Fruit fly (Drosophila melanogaster) whole organism, embryonic: Measurements from ENCODE around the gene CG46439.

ENCODE experiments used
- Abd-B ChIP-seq: fragments of 200-800 bp; sonication (Bioruptor generic); optimal IDR thresholded peaks from 2 replicates; lab custom pipeline; 2018; ENCODE audit warnings: missing biosample characterization, mild to moderate bottlenecking, missing genetic modification characterization, moderate library complexity
- B-H1 ChIP-seq: fragments of 200-800 bp; sonication (Bioruptor generic); IDR thresholded peaks from 3 replicates; pipeline ENCODE4 v1.3.6; 2022; ENCODE audit warnings: missing biosample characterization, missing genetic modification characterization
- B-H2 ChIP-seq: fragments of 200-800 bp; sonication (Bioruptor generic); optimal IDR thresholded peaks from 2 replicates; lab custom pipeline; 2018; ENCODE audit warnings: missing biosample characterization, mild to moderate bottlenecking, missing genetic modification characterization
- CG10274 ChIP-seq: fragments of 200-800 bp; sonication (Bioruptor generic); optimal IDR thresholded peaks from 3 replicates; lab custom pipeline; 2017; ENCODE audit warnings: missing biosample characterization, mild to moderate bottlenecking, missing genetic modification characterization
- CG14860 ChIP-seq: fragments of 200-800 bp; sonication (Bioruptor generic); IDR thresholded peaks from 3 replicates; pipeline ENCODE4 v1.3.6; 2022; ENCODE audit warnings: missing biosample characterization, missing genetic modification characterization; ENCODE audit not compliant: partially characterized antibody
- CG16813 ChIP-seq: fragments of 200-800 bp; sonication (Bioruptor generic); IDR thresholded peaks from 3 replicates; pipeline ENCODE4 v1.3.6; 2022; ENCODE audit warnings: missing biosample characterization, missing genetic modification characterization; ENCODE audit not compliant: partially characterized antibody
- CG16863 ChIP-seq: fragments of 200-800 bp; sonication (Bioruptor generic); optimal IDR thresholded peaks from 3 replicates; lab custom pipeline; 2016; ENCODE audit warnings: missing biosample characterization, missing genetic modification characterization
- CG34224 ChIP-seq: fragments of 200-800 bp; sonication (Bioruptor generic); IDR thresholded peaks from 3 replicates; pipeline ENCODE4 v1.3.6; 2022; ENCODE audit warnings: missing biosample characterization, missing genetic modification characterization; ENCODE audit not compliant: partially characterized antibody
- CG34422 ChIP-seq: fragments of 200-800 bp; sonication (Bioruptor generic); IDR thresholded peaks from 3 replicates; pipeline ENCODE4 v1.3.6; 2022; ENCODE audit warnings: missing biosample characterization, missing genetic modification characterization
- CG4282 ChIP-seq: fragments of 200-800 bp; sonication (Bioruptor generic); optimal IDR thresholded peaks from 2 replicates; lab custom pipeline; 2016; ENCODE audit warnings: missing biosample characterization, missing genetic modification characterization
- CG4328 ChIP-seq: fragments of 200-800 bp; sonication (Bioruptor generic); optimal IDR thresholded peaks from 3 replicates; lab custom pipeline; 2017; ENCODE audit warnings: missing biosample characterization, missing genetic modification reagents, missing genetic modification characterization
- CG5245 ChIP-seq: fragments of 200-800 bp; sonication (Bioruptor generic); optimal IDR thresholded peaks from 3 replicates; lab custom pipeline; 2016; ENCODE audit warnings: missing biosample characterization, missing genetic modification characterization
- CG6175 ChIP-seq: fragments of 200-800 bp; sonication (Bioruptor generic); IDR thresholded peaks from 3 replicates; pipeline ENCODE4 v1.3.6; 2022; ENCODE audit warnings: missing biosample characterization, missing genetic modification characterization
- CG6689 ChIP-seq: fragments of 200-800 bp; sonication (Bioruptor generic); IDR thresholded peaks from 2 replicates; pipeline ENCODE4 v1.3.6; 2022; ENCODE audit warnings: missing biosample characterization, missing genetic modification characterization
- CG6765 ChIP-seq: fragments of 200-800 bp; sonication (Bioruptor generic); optimal IDR thresholded peaks from 3 replicates; lab custom pipeline; 2017; ENCODE audit warnings: missing biosample characterization, mild to moderate bottlenecking, missing genetic modification characterization
- CG9609 ChIP-seq: fragments of 200-800 bp; sonication (Bioruptor generic); optimal IDR thresholded peaks from 3 replicates; lab custom pipeline; 2016; ENCODE audit warnings: missing biosample characterization, missing genetic modification characterization
- CTCF ChIP-seq: fragments of 200-800 bp; sonication (Bioruptor generic); optimal IDR thresholded peaks from 2 replicates; lab custom pipeline; 2017; ENCODE audit warnings: missing biosample characterization, mild to moderate bottlenecking, missing genetic modification characterization, moderate library complexity
- Dip2 ChIP-seq: fragments of 200-800 bp; sonication (Bioruptor generic); IDR thresholded peaks from 2 replicates; pipeline ENCODE4 v1.3.6; 2022; ENCODE audit warnings: missing biosample characterization, missing genetic modification characterization
- Dll ChIP-seq: fragments of 200-800 bp; sonication (Bioruptor generic); IDR thresholded peaks from 4 replicates; pipeline ENCODE4 v1.3.6; 2022; ENCODE audit warnings: missing biosample characterization, missing genetic modification characterization; ENCODE audit not compliant: partially characterized antibody
- Drgx ChIP-seq: fragments of 200-800 bp; sonication (Bioruptor generic); IDR thresholded peaks from 2 replicates; pipeline ENCODE4 v1.3.6; 2022; ENCODE audit warnings: missing biosample characterization, missing genetic modification characterization
- E2f1 ChIP-seq: fragments of 200-800 bp; sonication (Bioruptor generic); IDR thresholded peaks from 2 replicates; pipeline ENCODE4 v1.3.6; 2022; ENCODE audit warnings: missing biosample characterization, missing genetic modification characterization
- Ets65A ChIP-seq: fragments of 200-800 bp; sonication (Bioruptor generic); peaks from one replicate; lab custom pipeline; 2016; ENCODE audit warnings: missing biosample characterization, missing genetic modification characterization
- H2.0 ChIP-seq: fragments of 200-800 bp; sonication (Bioruptor generic); IDR thresholded peaks from 2 replicates; pipeline ENCODE4 v1.3.6; 2022; ENCODE audit warnings: missing biosample characterization, missing genetic modification characterization
- HLH4C ChIP-seq: fragments of 200-800 bp; sonication (Bioruptor generic); IDR thresholded peaks from 3 replicates; pipeline ENCODE4 v1.3.6; 2022; ENCODE audit warnings: missing biosample characterization, missing genetic modification characterization; ENCODE audit not compliant: partially characterized antibody
- Hr39 ChIP-seq: fragments of >200 bp; optimal IDR thresholded peaks from 2 replicates; lab custom pipeline; 2017
- Jarid2 ChIP-seq: fragments of 200-800 bp; sonication (Bioruptor generic); optimal IDR thresholded peaks from 3 replicates; lab custom pipeline; 2017; ENCODE audit warnings: mild to moderate bottlenecking, missing biosample characterization, missing genetic modification reagents, missing genetic modification characterization
- NC2β ChIP-seq: fragments of 200-800 bp; sonication (Bioruptor generic); optimal IDR thresholded peaks from 2 replicates; lab custom pipeline; 2016; ENCODE audit warnings: missing biosample characterization, missing genetic modification characterization
- NfI ChIP-seq: fragments of 200-800 bp; sonication (Bioruptor generic); optimal IDR thresholded peaks from 3 replicates; lab custom pipeline; 2018; ENCODE audit warnings: missing biosample characterization, mild to moderate bottlenecking, missing genetic modification characterization, moderate library complexity
- Scr ChIP-seq: fragments of 200-800 bp; sonication (Bioruptor generic); IDR thresholded peaks from 2 replicates; pipeline ENCODE4 v1.3.6; 2022; ENCODE audit warnings: missing biosample characterization, missing genetic modification characterization; ENCODE audit not compliant: partially characterized antibody
- Xbp1 ChIP-seq: fragments of 200-800 bp; sonication (Bioruptor generic); optimal IDR thresholded peaks from 3 replicates; lab custom pipeline; 2016; ENCODE audit warnings: missing biosample characterization, mild to moderate bottlenecking, missing genetic modification characterization
- YL-1 ChIP-seq: fragments of 200-800 bp; sonication (Bioruptor generic); optimal IDR thresholded peaks from 3 replicates; lab custom pipeline; 2017; ENCODE audit warnings: missing biosample characterization, mild to moderate bottlenecking, missing genetic modification characterization
- bbx ChIP-seq: fragments of 200-800 bp; sonication (Bioruptor generic); IDR thresholded peaks from 2 replicates; pipeline ENCODE4 v1.3.6; 2022; ENCODE audit warnings: missing biosample characterization, missing genetic modification characterization; ENCODE audit not compliant: partially characterized antibody
- caup ChIP-seq: fragments of 200-800 bp; sonication (Bioruptor generic); optimal IDR thresholded peaks from 3 replicates; lab custom pipeline; 2017; ENCODE audit warnings: missing biosample characterization, mild to moderate bottlenecking, missing genetic modification characterization, moderate library complexity; ENCODE audit not compliant: severe bottlenecking
- cg ChIP-seq: fragments of 200-800 bp; sonication (Bioruptor generic); optimal IDR thresholded peaks from 3 replicates; lab custom pipeline; 2019; ENCODE audit warnings: missing biosample characterization, mild to moderate bottlenecking, missing genetic modification characterization, moderate library complexity
- dimm ChIP-seq: fragments of 200-800 bp; sonication (Bioruptor generic); IDR thresholded peaks from 2 replicates; pipeline ENCODE4 v1.3.6; 2022; ENCODE audit warnings: missing biosample characterization, missing genetic modification characterization
- ham ChIP-seq: fragments of 200-800 bp; sonication (Bioruptor generic); IDR thresholded peaks from 2 replicates; pipeline ENCODE4 v1.3.6; 2022; ENCODE audit warnings: missing biosample characterization, missing genetic modification characterization
- hbn ChIP-seq: fragments of 200-800 bp; sonication (Bioruptor generic); IDR thresholded peaks from 2 replicates; pipeline ENCODE4 v1.3.6; 2022; ENCODE audit warnings: missing biosample characterization, missing genetic modification characterization; ENCODE audit not compliant: partially characterized antibody
- kay ChIP-seq: fragments of 200-800 bp; sonication (Bioruptor generic); optimal IDR thresholded peaks from 2 replicates; lab custom pipeline; 2016; ENCODE audit warnings: missing biosample characterization, missing genetic modification characterization
- lab ChIP-seq: fragments of 200-800 bp; sonication (Bioruptor generic); optimal IDR thresholded peaks from 3 replicates; lab custom pipeline; 2017; ENCODE audit warnings: missing biosample characterization, missing genetic modification characterization, mild to moderate bottlenecking, moderate library complexity, missing genetic modification reagents
- lov ChIP-seq, 2 experiments: fragments of 200-800 bp in 1 of 2; fragments of >200 bp in 1 of 2; sonication (Bioruptor generic) in 1 of 2; IDR thresholded peaks in 1 of 2; optimal IDR thresholded peaks in 1 of 2; 2 replicates in 1 of 2; 3 replicates in 1 of 2; pipeline versions ENCODE4 v1.3.6 to Lab custom; 2017 to 2022; ENCODE audit warnings: missing biosample characterization in 1 of 2, missing genetic modification characterization in 1 of 2
- phol ChIP-seq: fragments of 200-800 bp; sonication (Bioruptor generic); optimal IDR thresholded peaks from 3 replicates; lab custom pipeline; 2018; ENCODE audit warnings: missing biosample characterization, mild to moderate bottlenecking, missing genetic modification characterization, moderate library complexity
- ranshi ChIP-seq: fragments of 200-800 bp; sonication (Bioruptor generic); IDR thresholded peaks from 2 replicates; pipeline ENCODE4 v1.3.6; 2022; ENCODE audit warnings: missing biosample characterization, missing genetic modification characterization
- row ChIP-seq: fragments of 200-800 bp; sonication (Bioruptor generic); IDR thresholded peaks from 3 replicates; pipeline ENCODE4 v1.3.6; 2022; ENCODE audit warnings: missing biosample characterization, missing genetic modification characterization
- shn ChIP-seq: fragments of 200-800 bp; sonication (Bioruptor generic); optimal IDR thresholded peaks from 3 replicates; lab custom pipeline; 2016; ENCODE audit warnings: missing biosample characterization, missing genetic modification characterization
- slbo ChIP-seq: fragments of 200-800 bp; sonication (Bioruptor generic); IDR thresholded peaks from 2 replicates; pipeline ENCODE4 v1.3.6; 2022; ENCODE audit warnings: missing biosample characterization, missing genetic modification characterization
- stc ChIP-seq: fragments of 200-800 bp; sonication (Bioruptor generic); IDR thresholded peaks from 2 replicates; pipeline ENCODE4 v1.3.6; 2022; ENCODE audit warnings: missing biosample characterization, missing genetic modification characterization
- tin ChIP-seq: fragments of 200-800 bp; sonication (Bioruptor generic); optimal IDR thresholded peaks from 3 replicates; lab custom pipeline; 2016; ENCODE audit warnings: missing biosample characterization, missing genetic modification characterization
- trem ChIP-seq: fragments of 200-800 bp; optimal IDR thresholded peaks from 3 replicates; lab custom pipeline; 2019; ENCODE audit warnings: missing biosample characterization, mild to moderate bottlenecking, missing genetic modification characterization, moderate library complexity
- vfl ChIP-seq: fragments of 200-800 bp; sonication (Bioruptor generic); optimal IDR thresholded peaks from 2 replicates; lab custom pipeline; 2016; ENCODE audit warnings: missing biosample characterization, missing genetic modification characterization
- zfh1 ChIP-seq: fragments of 200-800 bp; sonication (Bioruptor generic); IDR thresholded peaks from 3 replicates; pipeline ENCODE4 v1.3.6; 2022; ENCODE audit warnings: missing biosample characterization, missing genetic modification characterization
- zfh2 ChIP-seq: fragments of 200-800 bp; sonication (Bioruptor generic); optimal IDR thresholded peaks from 2 replicates; lab custom pipeline; 2016; ENCODE audit warnings: missing biosample characterization, missing genetic modification characterization

The CG46439 gene

dm6 chr3L:11123088-11123487 is 27.0 kb upstream of the CG46439 start, which contains the start of the genes Ufd1 and NaPi-III (continued):
- 0 out of 2 replicates have a peak, but pooled peaks have one; percentile 5 for TF ChIP-seq H2.0 (GFP tag; lab: Robert Waterston, UW)
- TF ChIP-seq Hr39 = no peak
- peak; percentile 38 for TF ChIP-seq vfl (GFP tag; lab: Kevin White, UChicago)
- TF ChIP-seq trem (tag; lab: Kevin White, UChicago) = peak; percentile 86
- peak; percentile 45; the same call in 1 of the 2 replicates for TF ChIP-seq ranshi (GFP tag; lab: Robert Waterston, UW)
- peak; percentile 72 for TF ChIP-seq CG34224 (GFP tag; lab: Robert Waterston, UW)
- TF ChIP-seq CG16863 (GFP tag; lab: Kevin White, UChicago) = peak; percentile 8
- TF ChIP-seq CTCF (GFP tag; lab: Kevin White, UChicago) = peak; percentile 92
- TF ChIP-seq caup (GFP tag; lab: Kevin White, UChicago) = peak; percentile 38
- peak; percentile 30 for TF ChIP-seq shn
- TF ChIP-seq Scr (GFP tag; lab: Robert Waterston, UW) = peak; percentile 81
- TF ChIP-seq zfh1 (GFP tag; lab: Robert Waterston, UW) = peak; percentile 40; the same call in 2 of the 3 replicates
- no peak for TF ChIP-seq stc (GFP tag; lab: Robert Waterston, UW)
- TF ChIP-seq row (GFP tag; lab: Robert Waterston, UW) = peak; percentile 45; the same call in 2 of the 3 replicates
- no peak for TF ChIP-seq CG10274 (GFP tag; lab: Kevin White, UChicago)
- peak; percentile 42 for TF ChIP-seq Abd-B (GFP tag; lab: Kevin White, UChicago)
- peak; percentile 36 for TF ChIP-seq CG4282 (GFP tag; lab: Kevin White, UChicago)
- peak; percentile 64 for TF ChIP-seq B-H2
- TF ChIP-seq bbx (GFP tag; lab: Robert Waterston, UW) = peak; percentile 91
- TF ChIP-seq CG5245 = peak; percentile 17
- peak; percentile 60 for TF ChIP-seq NC2β (GFP tag; lab: Kevin White, UChicago)
- no peak for TF ChIP-seq CG6689 (GFP tag; lab: Robert Waterston, UW)
- no peak for TF ChIP-seq CG6765
- TF ChIP-seq B-H1 (GFP tag; lab: Robert Waterston, UW) = no peak
- TF ChIP-seq Dll = peak; percentile 85
- TF ChIP-seq dimm (GFP tag; lab: Robert Waterston, UW) = no peak
- TF ChIP-seq CG4328 (GFP tag; lab: Kevin White, UChicago) = no peak
- TF ChIP-seq slbo (GFP tag; lab: Robert Waterston, UW) = peak; percentile 76
- peak; percentile 66; the same call in 2 of the 3 replicates for TF ChIP-seq HLH4C (GFP tag; lab: Robert Waterston, UW)
- peak; percentile 30 for TF ChIP-seq lab (GFP tag; lab: Kevin White, UChicago)
- peak; percentile 14 for TF ChIP-seq NfI (GFP tag; lab: Kevin White, UChicago)
- TF ChIP-seq CG14860 = peak; percentile 64
- no peak for TF ChIP-seq lov (optimal IDR thresholded peaks at IDR 0.05; lab: Kevin White, UChicago)
- TF ChIP-seq lov (GFP tag; IDR thresholded peaks at IDR 0.05; lab: Robert Waterston, UW) = peak; percentile 49; the same call in 1 of the 3 replicates
- TF ChIP-seq Drgx (GFP tag; lab: Robert Waterston, UW) = peak; percentile 57
- TF ChIP-seq Ets65A (GFP tag; lab: Kevin White, UChicago) = peak; percentile 88
- TF ChIP-seq CG16813 (GFP tag; lab: Robert Waterston, UW) = peak; percentile 84
- peak; percentile 86 for TF ChIP-seq Dip2
- peak; percentile 59 for TF ChIP-seq phol (tag; lab: Kevin White, UChicago)
- no peak for TF ChIP-seq Jarid2 (GFP tag; lab: Kevin White, UChicago)
- peak; percentile 40 for TF ChIP-seq Xbp1
- TF ChIP-seq YL-1 = peak; percentile 79
- peak; percentile 46 for TF ChIP-seq zfh2 (GFP tag; lab: Kevin White, UChicago)
- no peak for TF ChIP-seq ham (GFP tag; lab: Robert Waterston, UW)
- TF ChIP-seq E2f1 (GFP tag; lab: Robert Waterston, UW) = peak; percentile 51; the same call in 1 of the 2 replicates
- TF ChIP-seq tin (GFP tag; lab: Kevin White, UChicago) = no peak
- peak; percentile 100 for TF ChIP-seq CG6175
- TF ChIP-seq CG34422 (GFP tag; lab: Robert Waterston, UW) = peak; percentile 69
- peak; percentile 15 for TF ChIP-seq kay (GFP tag; lab: Kevin White, UChicago)
- TF ChIP-seq CG9609 (GFP tag; lab: Kevin White, UChicago) = peak; percentile 52
- no peak for TF ChIP-seq cg
- TF ChIP-seq hbn (GFP tag; lab: Robert Waterston, UW) = peak; percentile 84
